Worm (Caenorhabditis elegans): ENCODE measurements around the gene Y51H4A.5.
"Not testable (repeated sequence)": the region's sequence is repeated elsewhere in the genome, so short reads cannot be mapped to it uniquely, and the experiment has no call there.

- not testable (repeated sequence) for TF ChIP-seq athp-1 (tag; optimal IDR thresholded peaks at IDR 0.05); B0035.1 (tag; optimal IDR thresholded peaks at IDR 0.05); F55B11.4 (tag; optimal IDR thresholded peaks at IDR 0.05; ENCODE audit: borderline replicate concordance, insufficient read depth); akir-1 (GFP tag; optimal IDR thresholded peaks at IDR 0.05); C06A6.2 (GFP tag; conservative IDR thresholded peaks at IDR 0.05); rcor-1 (GFP tag; IDR thresholded peaks at IDR 0.05); unc-62 (GFP tag; optimal IDR thresholded peaks at IDR 0.05); fkh-3 (tag; optimal IDR thresholded peaks at IDR 0.05); F23B12.7 (tag; optimal IDR thresholded peaks at IDR 0.05; ENCODE audit: insufficient read depth); B0019.2 (GFP tag; conservative IDR thresholded peaks at IDR 0.05); sea-2 (GFP tag; IDR thresholded peaks at IDR 0.05); F52B5.7 (tag; optimal IDR thresholded peaks at IDR 0.05); nfya-1 (tag; optimal IDR thresholded peaks at IDR 0.05; ENCODE audit: borderline replicate concordance, insufficient read depth); unc-130 (GFP tag; optimal IDR thresholded peaks at IDR 0.05)
Observed at ce11 chrIV:16480888-16481287, 45.0 kb downstream of the Y51H4A.5 start, which contains the start of gene Y51H4A.938.
